Fruit fly (Drosophila melanogaster): ENCODE measurements around the gene GstD2.

dm6 chr3R:12352003-12352402 is 19.8 kb upstream of the GstD2 start, which contains the start of gene CG10041:
- TF ChIP-seq ttk (optimal IDR thresholded peaks at IDR 0.05) (no peak), psq (optimal IDR thresholded peaks at IDR 0.05) (no peak), h (optimal IDR thresholded peaks at IDR 0.05) (no peak), Myc (optimal IDR thresholded peaks at IDR 0.05) (no peak), insv (optimal IDR thresholded peaks at IDR 0.05) (no peak)

Data from Kc167 (cell line).